Fruit fly (Drosophila melanogaster): ENCODE data around the gene Mtch.

The Mtch gene

DNA sequence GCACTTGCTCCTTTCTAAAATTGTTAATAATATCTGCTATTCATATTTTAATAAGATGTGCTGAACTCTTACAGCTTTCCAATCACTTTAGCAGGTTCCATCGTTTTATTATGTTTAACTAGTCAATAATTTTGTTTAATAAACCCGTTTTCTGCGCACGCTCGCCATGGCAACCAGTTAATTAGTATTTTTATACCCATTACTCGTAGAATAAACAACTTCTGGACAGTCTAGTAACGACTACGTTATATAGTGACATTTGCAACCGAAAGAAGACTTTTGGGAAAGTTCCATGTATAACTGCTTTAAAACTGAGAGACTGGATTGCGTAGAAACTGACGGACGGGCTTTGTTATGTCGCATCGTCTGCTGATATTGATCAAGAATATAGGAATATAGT is 48.8 kb downstream of the Mtch start, which contains the start of gene CG34453:
TSS of gene CG34453 (minus strand) at position 101 of the 400 bp plus-strand sequence.
- TF ChIP-seq CG8478 (optimal IDR thresholded peaks at IDR 0.05) (no peak), CTCF (optimal IDR thresholded peaks at IDR 0.05) (no peak)

DNA sequence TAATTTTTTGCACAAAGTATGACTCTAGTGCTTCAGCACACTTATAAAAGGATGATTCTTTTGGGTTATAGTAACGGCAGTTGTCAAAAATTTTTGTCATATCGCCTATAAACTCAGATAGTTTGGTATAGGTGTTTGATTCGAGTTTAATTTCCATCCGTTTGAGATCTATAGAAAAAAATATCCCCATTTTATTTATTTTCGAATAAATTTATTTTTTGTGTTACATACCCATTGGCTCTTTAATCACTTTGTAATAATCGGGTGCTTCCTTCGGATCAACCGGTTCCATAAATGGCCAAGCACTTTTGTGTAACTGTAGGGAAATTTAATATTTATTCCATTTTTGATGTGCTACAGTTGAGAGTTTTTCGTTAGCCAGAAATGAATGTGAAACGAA is 49.9 kb downstream of the Mtch start:
- no peak for TF ChIP-seq CTCF (optimal IDR thresholded peaks at IDR 0.05)
- no peak for TF ChIP-seq CG8478 (optimal IDR thresholded peaks at IDR 0.05)
